Fruit fly (Drosophila melanogaster) whole organism, embryonic: ENCODE measurements around the gene Tsp68C.
A peak's percentile ranks its signal among the peaks of the same experiment; 100 is the strongest.

Experiments
- Atf-2 ChIP-seq: fragments of 200-800 bp; sonication (Bioruptor generic); optimal IDR thresholded peaks from 2 replicates; lab custom pipeline; 2016; ENCODE audit warnings: missing biosample characterization, missing genetic modification characterization
- CG12236 ChIP-seq: fragments of 200-800 bp; sonication (Bioruptor generic); optimal IDR thresholded peaks from 2 replicates; lab custom pipeline; 2016; ENCODE audit warnings: missing biosample characterization, missing genetic modification characterization
- CG12942 ChIP-seq: fragments of 200-800 bp; sonication (Bioruptor generic); optimal IDR thresholded peaks from 3 replicates; lab custom pipeline; 2016; ENCODE audit warnings: missing biosample characterization, missing genetic modification characterization
- CG15696 ChIP-seq: fragments of 200-800 bp; sonication (Bioruptor generic); optimal IDR thresholded peaks from 2 replicates; lab custom pipeline; 2019; ENCODE audit warnings: missing biosample characterization, mild to moderate bottlenecking, missing genetic modification characterization, moderate library complexity
- CG16813 ChIP-seq: fragments of 200-800 bp; sonication (Bioruptor generic); IDR thresholded peaks from 3 replicates; pipeline ENCODE4 v1.3.6; 2022; ENCODE audit warnings: missing biosample characterization, missing genetic modification characterization; ENCODE audit not compliant: partially characterized antibody
- CG17568 ChIP-seq: fragments of 200-800 bp; sonication (Bioruptor generic); optimal IDR thresholded peaks from 2 replicates; lab custom pipeline; 2018; ENCODE audit warnings: missing biosample characterization, mild to moderate bottlenecking, missing genetic modification characterization, moderate library complexity
- CG18262 ChIP-seq: fragments of 200-800 bp; optimal IDR thresholded peaks from 3 replicates; lab custom pipeline; 2019; ENCODE audit warnings: missing biosample characterization, mild to moderate bottlenecking, missing genetic modification characterization, moderate library complexity
- CG18619 ChIP-seq: fragments of 200-800 bp; sonication (Bioruptor generic); optimal IDR thresholded peaks from 3 replicates; lab custom pipeline; 2017; ENCODE audit warnings: missing biosample characterization, mild to moderate bottlenecking, missing genetic modification characterization
- CG2199 ChIP-seq: fragments of 200-800 bp; sonication (Bioruptor generic); IDR thresholded peaks from 3 replicates; pipeline ENCODE4 v1.3.6; 2022; ENCODE audit warnings: missing biosample characterization, missing genetic modification characterization
- CG2678 ChIP-seq: fragments of 200-800 bp; sonication (Bioruptor generic); optimal IDR thresholded peaks from 3 replicates; lab custom pipeline; 2019; ENCODE audit warnings: missing biosample characterization, mild to moderate bottlenecking, missing genetic modification characterization, moderate library complexity
- CG3726 ChIP-seq: fragments of 200-800 bp; sonication (Bioruptor generic); IDR thresholded peaks from 3 replicates; pipeline ENCODE4, ENCODE4 v1.3.6; 2022; ENCODE audit warnings: missing biosample characterization, missing genetic modification characterization
- CG6683 ChIP-seq: fragments of 200-800 bp; sonication (Bioruptor generic); optimal IDR thresholded peaks from 2 replicates; lab custom pipeline; 2017; ENCODE audit warnings: missing biosample characterization, mild to moderate bottlenecking, missing genetic modification characterization, missing genetic modification reagents
- CG6791 ChIP-seq: fragments of 200-800 bp; sonication (Bioruptor generic); IDR thresholded peaks from 3 replicates; pipeline ENCODE4 v1.3.6; 2022; ENCODE audit warnings: missing biosample characterization, missing genetic modification characterization; ENCODE audit not compliant: partially characterized antibody
- CG7786 ChIP-seq: fragments of 200-800 bp; sonication (Bioruptor generic); optimal IDR thresholded peaks from 2 replicates; lab custom pipeline; 2016; ENCODE audit warnings: missing biosample characterization, missing genetic modification characterization
- CG7928 ChIP-seq: fragments of 200-800 bp; sonication (Bioruptor generic); optimal IDR thresholded peaks from 2 replicates; lab custom pipeline; 2017; ENCODE audit warnings: missing biosample characterization, mild to moderate bottlenecking, missing genetic modification characterization
- CG8089 ChIP-seq: fragments of 200-800 bp; sonication (Bioruptor generic); optimal IDR thresholded peaks from 3 replicates; lab custom pipeline; 2016; ENCODE audit warnings: missing biosample characterization, missing genetic modification characterization
- CG9609 ChIP-seq: fragments of 200-800 bp; sonication (Bioruptor generic); optimal IDR thresholded peaks from 3 replicates; lab custom pipeline; 2016; ENCODE audit warnings: missing biosample characterization, missing genetic modification characterization
- D ChIP-seq, 2 experiments: fragments of 200-800 bp in 1 of 2; fragments of >200 bp in 1 of 2; sonication (Bioruptor generic) in 1 of 2; optimal IDR thresholded peaks; 2 replicates in 1 of 2; 3 replicates in 1 of 2; lab custom pipeline; 2017; ENCODE audit warnings: mild to moderate bottlenecking in 1 of 2, missing biosample characterization in 1 of 2, missing genetic modification characterization in 1 of 2, missing genetic modification reagents in 1 of 2
- Dip2 ChIP-seq: fragments of 200-800 bp; sonication (Bioruptor generic); IDR thresholded peaks from 2 replicates; pipeline ENCODE4 v1.3.6; 2022; ENCODE audit warnings: missing biosample characterization, missing genetic modification characterization
- Dp ChIP-seq: fragments of 200-800 bp; sonication (Bioruptor generic); optimal IDR thresholded peaks from 2 replicates; lab custom pipeline; 2018; ENCODE audit warnings: missing biosample characterization, mild to moderate bottlenecking, missing genetic modification characterization, moderate library complexity
- ERR ChIP-seq: fragments of 200-800 bp; sonication (Bioruptor generic); optimal IDR thresholded peaks from 2 replicates; lab custom pipeline; 2016; ENCODE audit warnings: missing biosample characterization, missing genetic modification characterization
- Ets65A ChIP-seq: fragments of 200-800 bp; sonication (Bioruptor generic); peaks from one replicate; lab custom pipeline; 2016; ENCODE audit warnings: missing biosample characterization, missing genetic modification characterization
- H2.0 ChIP-seq: fragments of 200-800 bp; sonication (Bioruptor generic); IDR thresholded peaks from 2 replicates; pipeline ENCODE4 v1.3.6; 2022; ENCODE audit warnings: missing biosample characterization, missing genetic modification characterization
- Hr39 ChIP-seq: fragments of >200 bp; optimal IDR thresholded peaks from 2 replicates; lab custom pipeline; 2017
- Hsf ChIP-seq: fragments of 200-800 bp; sonication (Bioruptor generic); optimal IDR thresholded peaks from 3 replicates; lab custom pipeline; 2016; ENCODE audit warnings: missing biosample characterization, missing genetic modification characterization
- Jarid2 ChIP-seq: fragments of 200-800 bp; sonication (Bioruptor generic); optimal IDR thresholded peaks from 3 replicates; lab custom pipeline; 2017; ENCODE audit warnings: mild to moderate bottlenecking, missing biosample characterization, missing genetic modification reagents, missing genetic modification characterization
- Kr ChIP-seq: fragments of 200-800 bp; sonication (Bioruptor generic); optimal IDR thresholded peaks from 2 replicates; lab custom pipeline; 2017; ENCODE audit warnings: missing biosample characterization, mild to moderate bottlenecking, missing genetic modification characterization
- Mad ChIP-seq: fragments of 200-800 bp; sonication (Bioruptor generic); optimal IDR thresholded peaks from 2 replicates; lab custom pipeline; 2016; ENCODE audit warnings: missing biosample characterization, missing genetic modification characterization
- Opbp ChIP-seq: fragments of 200-800 bp; sonication (Bioruptor generic); IDR thresholded peaks from 3 replicates; pipeline ENCODE4 v1.3.6; 2022; ENCODE audit warnings: missing biosample characterization, missing genetic modification characterization; ENCODE audit not compliant: partially characterized antibody
- Side ChIP-seq: fragments of 200-800 bp; sonication (Bioruptor generic); optimal IDR thresholded peaks from 2 replicates; lab custom pipeline; 2016; ENCODE audit warnings: missing biosample characterization, missing genetic modification characterization
- Sry-δ ChIP-seq: fragments of 200-800 bp; sonication (Bioruptor generic); optimal IDR thresholded peaks from 2 replicates; lab custom pipeline; 2016; ENCODE audit warnings: missing biosample characterization, missing genetic modification characterization
- Xbp1 ChIP-seq: fragments of 200-800 bp; sonication (Bioruptor generic); optimal IDR thresholded peaks from 3 replicates; lab custom pipeline; 2016; ENCODE audit warnings: missing biosample characterization, mild to moderate bottlenecking, missing genetic modification characterization
- ash1 ChIP-seq: fragments of 200-800 bp; sonication (Bioruptor generic); optimal IDR thresholded peaks from 2 replicates; lab custom pipeline; 2018; ENCODE audit warnings: missing biosample characterization, mild to moderate bottlenecking, missing genetic modification characterization
- bsh ChIP-seq, 2 experiments: fragments of 200-800 bp; sonication (Bioruptor generic); optimal IDR thresholded peaks; 2 replicates each; lab custom pipeline; 2017 to 2018; ENCODE audit warnings: mild to moderate bottlenecking in 2 of 2, missing biosample characterization in 2 of 2, missing genetic modification characterization in 2 of 2, moderate library complexity in 1 of 2
- caup ChIP-seq: fragments of 200-800 bp; sonication (Bioruptor generic); optimal IDR thresholded peaks from 3 replicates; lab custom pipeline; 2017; ENCODE audit warnings: missing biosample characterization, mild to moderate bottlenecking, missing genetic modification characterization, moderate library complexity; ENCODE audit not compliant: severe bottlenecking
- crc ChIP-seq: fragments of 200-800 bp; sonication (Bioruptor generic); optimal IDR thresholded peaks from 2 replicates; lab custom pipeline; 2016; ENCODE audit warnings: missing biosample characterization, missing genetic modification characterization
- dan ChIP-seq: fragments of 200-800 bp; sonication (Bioruptor generic); IDR thresholded peaks from 2 replicates; pipeline ENCODE4 v1.3.6; 2022; ENCODE audit warnings: missing biosample characterization, missing genetic modification characterization
- dysf ChIP-seq: fragments of 200-800 bp; sonication (Bioruptor generic); IDR thresholded peaks from 3 replicates; pipeline ENCODE4 v1.3.6; 2022; ENCODE audit warnings: missing biosample characterization, missing genetic modification characterization
- eve ChIP-seq, 2 experiments: fragments of >200 bp; optimal IDR thresholded peaks; 2 replicates each; lab custom pipeline; 2017; ENCODE audit warnings: missing biosample characterization in 2 of 2, missing genetic modification characterization in 2 of 2
- fru ChIP-seq: fragments of >200 bp; optimal IDR thresholded peaks from 2 replicates; lab custom pipeline; 2017
- insv ChIP-seq, 2 experiments: fragments of 200-800 bp; sonication (Bioruptor generic); optimal IDR thresholded peaks; 3 replicates each; lab custom pipeline; 2016 to 2018; ENCODE audit warnings: missing biosample characterization in 2 of 2, missing genetic modification characterization in 2 of 2
- klu ChIP-seq: fragments of 200-800 bp; sonication (Bioruptor generic); IDR thresholded peaks from 2 replicates; pipeline ENCODE4 v1.3.6; 2022; ENCODE audit warnings: missing biosample characterization, missing genetic modification characterization
- mirr ChIP-seq: fragments of 200-800 bp; sonication (Bioruptor generic); optimal IDR thresholded peaks from 3 replicates; lab custom pipeline; 2018; ENCODE audit warnings: missing biosample characterization, mild to moderate bottlenecking, missing genetic modification characterization
- phol ChIP-seq: fragments of 200-800 bp; sonication (Bioruptor generic); optimal IDR thresholded peaks from 3 replicates; lab custom pipeline; 2018; ENCODE audit warnings: missing biosample characterization, mild to moderate bottlenecking, missing genetic modification characterization, moderate library complexity
- repo ChIP-seq: fragments of 200-800 bp; sonication (Bioruptor generic); optimal IDR thresholded peaks from 2 replicates; lab custom pipeline; 2016; ENCODE audit warnings: missing biosample characterization, missing genetic modification characterization
- sc ChIP-seq, 3 experiments: fragments of >200 bp in 2 of 3; fragments of 200-800 bp in 1 of 3; sonication (Bioruptor generic) in 1 of 3; optimal IDR thresholded peaks; 2 replicates in 2 of 3; 3 replicates in 1 of 3; lab custom pipeline; 2017; ENCODE audit warnings: mild to moderate bottlenecking in 1 of 3, missing biosample characterization in 1 of 3, missing genetic modification characterization in 1 of 3, missing genetic modification reagents in 1 of 3
- sens ChIP-seq: fragments of 200-800 bp; sonication (Bioruptor generic); peaks from one replicate; lab custom pipeline; 2016; ENCODE audit warnings: missing biosample characterization, missing genetic modification characterization
- sna ChIP-seq: fragments of 200-800 bp; sonication (Bioruptor generic); IDR thresholded peaks from 2 replicates; pipeline ENCODE4 v1.3.6; 2022; ENCODE audit warnings: missing biosample characterization, missing genetic modification characterization; ENCODE audit not compliant: partially characterized antibody
- stc ChIP-seq: fragments of 200-800 bp; sonication (Bioruptor generic); IDR thresholded peaks from 2 replicates; pipeline ENCODE4 v1.3.6; 2022; ENCODE audit warnings: missing biosample characterization, missing genetic modification characterization
- tll ChIP-seq, 2 experiments: fragments of 200-800 bp in 1 of 2; fragments of >200 bp in 1 of 2; sonication (Bioruptor generic) in 1 of 2; optimal IDR thresholded peaks; 2 replicates each; lab custom pipeline; 2017 to 2019; ENCODE audit warnings: missing biosample characterization in 2 of 2, missing genetic modification characterization in 2 of 2, mild to moderate bottlenecking in 1 of 2, moderate library complexity in 1 of 2
- vfl ChIP-seq: fragments of 200-800 bp; sonication (Bioruptor generic); optimal IDR thresholded peaks from 2 replicates; lab custom pipeline; 2016; ENCODE audit warnings: missing biosample characterization, missing genetic modification characterization

Gene Tsp68C

dm6 chr3L:13845292-13845691 is 1.8 kb downstream of the Tsp68C start (continued):
- TF ChIP-seq CG3726 (GFP tag; lab: Robert Waterston, UW) = no peak
- TF ChIP-seq tll (GFP tag; optimal IDR thresholded peaks at IDR 0.05; lab: Kevin White, UChicago) = no peak
- TF ChIP-seq Jarid2 (GFP tag; lab: Kevin White, UChicago) = no peak
- TF ChIP-seq Hsf (GFP tag; lab: Kevin White, UChicago) = peak; percentile 14
- no peak for TF ChIP-seq CG12942 (GFP tag; lab: Kevin White, UChicago)
- peak; percentile 33 for TF ChIP-seq CG9609 (GFP tag; lab: Kevin White, UChicago)
- TF ChIP-seq dan = no peak
- no peak for TF ChIP-seq Dip2 (GFP tag; lab: Robert Waterston, UW)
- no peak for TF ChIP-seq Kr
- no peak for TF ChIP-seq Atf-2 (GFP tag; lab: Kevin White, UChicago)
- no peak for TF ChIP-seq sens (GFP tag; lab: Kevin White, UChicago)
- no peak for TF ChIP-seq D (optimal IDR thresholded peaks at IDR 0.05; lab: Kevin White, UChicago)
- TF ChIP-seq D (GFP tag; optimal IDR thresholded peaks at IDR 0.05; lab: Kevin White, UChicago) = no peak
- no peak for TF ChIP-seq CG7786
- no peak for TF ChIP-seq CG8089 (GFP tag; lab: Kevin White, UChicago)
- no peak for TF ChIP-seq crc
- TF ChIP-seq repo = peak; percentile 16
- no peak for TF ChIP-seq bsh (GFP tag; optimal IDR thresholded peaks at IDR 0.05; lab: Kevin White, UChicago)
- TF ChIP-seq Ets65A (GFP tag; lab: Kevin White, UChicago) = peak; percentile 96
- TF ChIP-seq sna (GFP tag; lab: Robert Waterston, UW) = no peak
- TF ChIP-seq CG6683 (GFP tag; lab: Kevin White, UChicago) = no peak
- no peak for TF ChIP-seq caup (GFP tag; lab: Kevin White, UChicago)
- TF ChIP-seq Hr39 (lab: Kevin White, UChicago) = no peak
- TF ChIP-seq fru (lab: Kevin White, UChicago) = no peak
- no peak for TF ChIP-seq CG17568
- TF ChIP-seq CG18262 (tag; lab: Kevin White, UChicago) = no peak
- TF ChIP-seq sc (optimal IDR thresholded peaks at IDR 0.05; lab: Kevin White, UChicago) = no peak
- TF ChIP-seq sc (GFP tag; optimal IDR thresholded peaks at IDR 0.05; lab: Kevin White, UChicago) = no peak
- no peak for TF ChIP-seq CG12236 (GFP tag; lab: Kevin White, UChicago)
- TF ChIP-seq Side (GFP tag; lab: Kevin White, UChicago) = no peak
- no peak for TF ChIP-seq ash1
- TF ChIP-seq Mad (GFP tag; lab: Kevin White, UChicago) = no peak
- no peak for TF ChIP-seq eve (GFP tag; optimal IDR thresholded peaks at IDR 0.05; lab: Kevin White, UChicago)
- TF ChIP-seq CG2678 (tag; lab: Kevin White, UChicago) = no peak
- no peak for TF ChIP-seq CG18619
- peak; percentile 95 for TF ChIP-seq CG2199
- TF ChIP-seq vfl = no peak
- no peak for TF ChIP-seq ERR (GFP tag; lab: Kevin White, UChicago)
- peak; percentile 50; the same call in 1 of the 3 replicates for TF ChIP-seq dysf (GFP tag; lab: Robert Waterston, UW)
- TF ChIP-seq CG6791 (GFP tag; lab: Robert Waterston, UW) = peak; percentile 81
- TF ChIP-seq Opbp (GFP tag; lab: Robert Waterston, UW) = peak; percentile 72
- TF ChIP-seq H2.0 (GFP tag; lab: Robert Waterston, UW) = peak; percentile 43; the same call in 1 of the 2 replicates
- peak; percentile 6 for TF ChIP-seq CG15696 (tag; lab: Kevin White, UChicago)
- no peak for TF ChIP-seq phol (tag; lab: Kevin White, UChicago)
- no peak for TF ChIP-seq mirr
- no peak for TF ChIP-seq CG7928 (GFP tag; lab: Kevin White, UChicago)
- TF ChIP-seq insv (GFP tag; optimal IDR thresholded peaks at IDR 0.05; lab: Kevin White, UChicago) = no peak
- no peak for TF ChIP-seq Dp (GFP tag; lab: Kevin White, UChicago)
- TF ChIP-seq Sry-δ = no peak
- 0 out of 2 replicates have a peak, but pooled peaks have one; percentile 32 for TF ChIP-seq klu (GFP tag; lab: Robert Waterston, UW)
- TF ChIP-seq stc = no peak
- peak; percentile 52; the same call in 2 of the 3 replicates for TF ChIP-seq CG16813 (GFP tag; lab: Robert Waterston, UW)
- peak; percentile 48 for TF ChIP-seq Xbp1 (GFP tag; lab: Kevin White, UChicago)
